Fruit fly (Drosophila melanogaster) ovary, adult (tissue): ENCODE measurements around the gene bor.

Source experiments
- CG17801 ChIP-seq: fragments of 200-800 bp; optimal IDR thresholded peaks from 2 replicates; lab custom pipeline; 2019; ENCODE audit warnings: missing biosample characterization, mild to moderate bottlenecking, missing genetic modification characterization, moderate library complexity; ENCODE audit not compliant: partially characterized antibody

Gene bor

DNA sequence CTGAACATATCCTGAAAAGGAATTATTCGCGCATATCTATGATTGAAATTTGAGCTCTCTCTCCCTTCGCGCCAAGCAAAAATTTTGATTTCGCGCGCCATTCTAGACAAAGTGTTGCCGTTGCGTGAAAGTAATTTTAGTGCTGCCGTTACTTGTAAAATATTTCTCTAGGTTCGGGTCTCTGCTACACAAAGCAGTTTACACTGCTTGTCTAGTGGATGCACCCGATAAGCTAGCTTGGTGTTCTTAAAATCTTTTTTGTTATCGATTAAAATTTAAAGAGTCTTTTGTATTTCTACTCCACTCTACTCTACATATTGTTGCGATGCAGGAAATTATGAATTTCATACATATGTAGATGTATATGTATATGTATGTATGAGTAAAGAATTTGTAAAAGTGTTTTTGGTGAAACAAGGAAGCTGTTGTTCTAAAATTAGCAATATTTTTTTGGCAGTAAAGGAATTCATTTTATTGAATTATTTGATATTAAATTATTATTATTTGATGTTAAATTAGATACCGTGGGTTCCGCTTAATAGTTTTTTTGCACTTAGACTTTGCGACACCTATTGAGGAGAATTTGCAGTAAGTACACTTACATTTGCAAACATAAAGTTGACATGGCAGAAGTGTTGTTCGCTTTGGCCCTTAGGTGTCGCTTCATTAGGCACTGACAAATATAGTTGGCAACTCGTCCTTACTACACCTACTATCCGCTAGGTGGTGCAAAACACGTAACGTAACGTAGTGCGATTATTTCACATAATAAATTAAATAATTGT lies 3.3 kb downstream of the bor start:
- peak; percentile 37 for TF ChIP-seq CG17801 (GFP tag; lab: Kevin White, UChicago)

dm6 chr3R:16257346-16257745 lies 6.6 kb downstream of the bor start:
- TF ChIP-seq CG17801 (GFP tag; lab: Kevin White, UChicago): no peak

DNA sequence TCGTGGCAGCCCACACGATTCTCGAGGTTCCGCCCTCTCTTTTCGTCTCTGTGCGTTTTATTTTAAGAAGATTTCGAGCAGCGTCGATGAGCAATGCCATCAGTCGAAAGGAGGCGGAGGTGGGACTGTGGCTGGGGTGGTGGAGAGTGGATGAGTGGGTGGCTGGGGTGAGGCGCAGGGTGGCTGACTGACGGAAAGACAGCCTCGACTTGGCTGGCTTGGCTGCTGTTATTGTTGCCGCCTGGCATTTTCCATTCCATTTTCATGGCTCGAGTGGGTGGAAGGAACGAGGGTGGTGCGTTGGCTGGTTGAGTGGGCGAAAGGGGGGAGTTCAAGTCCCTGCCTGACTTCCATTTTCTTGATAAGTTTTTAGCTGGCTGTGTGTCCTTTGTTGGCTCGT lies 7.8 kb downstream of the bor start:
- no peak for TF ChIP-seq CG17801 (GFP tag; lab: Kevin White, UChicago)

DNA sequence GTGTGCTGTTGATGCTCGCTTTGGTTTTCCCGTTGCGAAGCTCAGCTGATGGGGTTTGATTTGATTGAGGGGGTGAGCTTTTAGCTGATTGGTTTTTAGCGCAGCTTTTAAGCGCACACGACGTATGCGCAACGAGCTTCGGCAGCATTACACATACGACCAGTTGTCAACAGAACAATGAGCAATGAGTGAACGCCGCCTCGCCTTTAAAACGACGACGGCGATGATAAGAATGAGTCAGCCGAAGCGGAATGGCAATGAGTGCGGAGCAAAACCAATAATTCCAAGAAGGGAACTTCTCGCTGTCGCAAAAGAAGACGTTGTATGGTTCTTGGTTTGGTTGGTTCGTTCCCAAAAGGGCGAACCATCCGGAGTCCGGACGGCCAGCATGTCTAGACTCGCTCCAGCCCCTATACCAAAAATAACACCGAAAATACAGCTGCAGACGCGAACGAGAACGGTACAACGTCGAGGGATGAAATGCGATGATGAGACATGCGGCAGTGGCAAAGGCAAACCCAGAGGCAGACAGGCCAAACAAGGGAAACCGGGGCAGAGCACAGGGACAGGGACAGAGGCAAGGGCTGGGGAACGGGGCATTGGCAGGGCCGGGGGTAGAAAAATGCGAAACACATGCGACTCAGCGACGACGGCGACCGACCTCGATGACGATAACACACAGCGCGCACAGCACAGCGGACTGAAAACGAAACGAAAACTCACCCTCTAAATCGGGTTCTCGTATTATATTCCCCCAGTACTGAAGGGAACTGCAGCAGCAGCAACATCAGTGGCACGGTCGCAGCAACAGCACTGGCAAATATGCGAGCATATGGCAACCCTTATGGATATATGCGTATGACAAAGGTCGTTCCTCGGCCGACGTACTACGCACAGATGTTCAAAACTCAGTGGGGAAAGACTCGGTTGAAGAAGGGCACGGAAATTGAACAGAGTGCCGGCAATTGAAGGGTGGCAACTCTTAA lies 9.0 kb downstream of the bor start:
- peak; percentile 5 for TF ChIP-seq CG17801 (GFP tag; lab: Kevin White, UChicago)

- TF ChIP-seq CG17801 (GFP tag; lab: Kevin White, UChicago): no peak
Observed at dm6 chr3R:16253974-16254408, 9.9 kb downstream of the bor start.

DNA sequence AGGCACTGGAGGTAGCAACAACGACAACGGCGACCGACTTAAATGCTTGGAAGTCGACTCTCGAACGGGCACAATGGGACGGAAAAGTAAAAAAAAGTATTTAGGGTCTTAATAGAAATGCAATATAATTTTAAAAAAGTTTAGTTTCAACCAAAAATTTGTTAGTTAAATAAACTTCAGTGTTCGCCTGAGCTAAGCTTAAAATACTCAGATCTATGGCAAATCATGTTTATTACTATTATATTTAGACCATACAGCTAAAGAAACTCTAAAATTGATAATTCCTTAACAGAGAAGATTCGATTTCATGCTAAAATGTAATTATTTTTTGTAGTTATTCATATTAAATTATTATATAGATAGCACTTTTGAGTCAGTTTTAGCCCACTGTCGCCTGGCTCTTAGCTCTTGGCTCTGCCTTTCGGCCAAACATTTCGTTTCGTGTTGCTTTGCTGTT lies 10.5 kb downstream of the bor start:
- peak; percentile 36 for TF ChIP-seq CG17801 (GFP tag; lab: Kevin White, UChicago)

dm6 chr3R:16252898-16253412 lies 11.0 kb downstream of the bor start:
- no peak for TF ChIP-seq CG17801 (GFP tag; lab: Kevin White, UChicago)

DNA sequence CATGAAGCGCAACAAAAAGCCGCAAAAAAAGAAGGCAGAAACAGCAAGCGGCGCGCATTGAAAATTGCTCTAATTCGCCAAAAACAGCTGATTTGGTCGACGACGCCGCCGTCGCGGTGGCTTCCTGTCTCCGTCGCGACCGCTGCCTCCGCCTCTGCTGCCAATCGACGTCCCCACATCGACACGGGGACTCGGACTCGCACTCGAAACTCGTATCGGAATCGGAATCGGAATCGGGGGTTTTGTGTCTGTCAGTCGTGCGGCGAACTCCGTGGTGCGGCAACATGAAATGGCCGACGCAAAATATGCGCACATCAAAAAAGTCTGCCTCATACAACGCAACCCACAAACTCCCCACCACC lies 12.0 kb downstream of the bor start:
- TF ChIP-seq CG17801 (GFP tag; lab: Kevin White, UChicago): no peak

- TF ChIP-seq CG17801 (GFP tag; lab: Kevin White, UChicago): no peak
Observed at dm6 chr3R:16251270-16251925, 12.5 kb downstream of the bor start.

dm6 chr3R:16249829-16250814 lies 13.8 kb downstream of the bor start:
- TF ChIP-seq CG17801 (GFP tag; lab: Kevin White, UChicago): peak; percentile 61

DNA sequence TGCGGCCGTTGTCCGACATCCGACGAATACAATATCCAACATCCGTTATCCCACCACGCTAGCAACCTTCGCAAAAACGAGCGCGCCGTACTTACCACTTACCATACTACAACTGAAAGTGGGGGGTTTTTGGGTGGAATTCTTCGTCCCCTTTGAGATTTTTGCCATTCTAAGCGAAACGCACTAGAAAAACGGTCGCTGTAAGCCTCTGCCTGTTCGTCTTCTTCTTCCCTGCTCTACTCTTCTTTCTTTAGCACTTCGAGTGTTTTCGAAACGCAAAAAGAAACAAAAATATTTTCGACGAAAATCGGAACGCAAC lies 14.4 kb downstream of the bor start:
- TF ChIP-seq CG17801 (GFP tag; lab: Kevin White, UChicago): no peak

dm6 chr3R:16248500-16249025 lies 15.4 kb downstream of the bor start:
- no peak for TF ChIP-seq CG17801 (GFP tag; lab: Kevin White, UChicago)
